Worm (Caenorhabditis elegans): Measurements from ENCODE around the gene rcq-5.

ce11 chrIII:4098751-4099150 lies 41.0 kb upstream of the rcq-5 start:
- TF ChIP-seq med-1 (GFP tag; optimal IDR thresholded peaks at IDR 0.05; ENCODE audit: insufficient read depth) (no peak), cog-1 (tag; optimal IDR thresholded peaks at IDR 0.05) (no peak), ztf-29 (GFP tag; IDR thresholded peaks at IDR 0.05) (no peak), tab-1 (GFP tag; IDR thresholded peaks at IDR 0.05) (no peak), flt-1 (GFP tag; IDR thresholded peaks at IDR 0.05) (no peak)

All from whole organism, midembryonic.